Worm (Caenorhabditis elegans): Measurements from ENCODE around the gene F18A1.7.

The F18A1.7 gene

DNA sequence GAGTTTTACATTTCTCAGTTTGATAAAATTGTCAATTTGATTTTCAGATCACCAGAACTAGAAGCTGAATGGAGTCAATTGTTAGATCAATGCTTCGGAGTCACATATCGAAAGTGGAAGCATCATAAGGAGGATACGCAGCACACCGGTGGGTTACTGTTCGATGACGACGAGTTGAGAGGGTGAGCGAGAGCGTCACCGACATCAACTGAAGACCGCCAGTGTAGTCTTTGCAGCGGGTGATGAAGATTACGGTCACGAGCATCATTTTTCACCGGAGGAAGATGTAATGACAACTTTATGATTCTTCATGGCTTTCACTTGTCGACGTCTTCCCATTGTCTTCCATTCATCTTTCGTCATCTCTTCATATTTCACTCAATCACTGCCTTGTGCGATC lies 18.3 kb upstream of the F18A1.7 start, which contains the start of gene lin-26:
Gene lin-26 (plus strand): TSS at position 301 of the 400 bp plus-strand sequence.
- no peak for TF ChIP-seq ceh-36 (tag; optimal IDR thresholded peaks at IDR 0.05)
- TF ChIP-seq ceh-13 (GFP tag; optimal IDR thresholded peaks at IDR 0.05), result no peak
- no peak for TF ChIP-seq tra-4 (tag; optimal IDR thresholded peaks at IDR 0.05)
- TF ChIP-seq F13C5.2 (tag; optimal IDR thresholded peaks at IDR 0.05), result no peak
- TF ChIP-seq flt-1 (GFP tag; IDR thresholded peaks at IDR 0.05), result no peak
- no peak for TF ChIP-seq ets-7 (tag; optimal IDR thresholded peaks at IDR 0.05)
- no peak for TF ChIP-seq scrt-1 (GFP tag; IDR thresholded peaks at IDR 0.05)
- TF ChIP-seq pes-1 (GFP tag; IDR thresholded peaks at IDR 0.05), result no peak
- TF ChIP-seq tbx-37 (GFP tag; conservative IDR thresholded peaks at IDR 0.05), result no peak
- no peak for TF ChIP-seq hmg-4 (GFP tag; optimal IDR thresholded peaks at IDR 0.05)
- no peak for TF ChIP-seq hmbx-1 (tag; optimal IDR thresholded peaks at IDR 0.05)
- TF ChIP-seq hnd-1 (tag; optimal IDR thresholded peaks at IDR 0.05), result no peak
- TF ChIP-seq aly-1 (tag; optimal IDR thresholded peaks at IDR 0.05), result no peak

DNA sequence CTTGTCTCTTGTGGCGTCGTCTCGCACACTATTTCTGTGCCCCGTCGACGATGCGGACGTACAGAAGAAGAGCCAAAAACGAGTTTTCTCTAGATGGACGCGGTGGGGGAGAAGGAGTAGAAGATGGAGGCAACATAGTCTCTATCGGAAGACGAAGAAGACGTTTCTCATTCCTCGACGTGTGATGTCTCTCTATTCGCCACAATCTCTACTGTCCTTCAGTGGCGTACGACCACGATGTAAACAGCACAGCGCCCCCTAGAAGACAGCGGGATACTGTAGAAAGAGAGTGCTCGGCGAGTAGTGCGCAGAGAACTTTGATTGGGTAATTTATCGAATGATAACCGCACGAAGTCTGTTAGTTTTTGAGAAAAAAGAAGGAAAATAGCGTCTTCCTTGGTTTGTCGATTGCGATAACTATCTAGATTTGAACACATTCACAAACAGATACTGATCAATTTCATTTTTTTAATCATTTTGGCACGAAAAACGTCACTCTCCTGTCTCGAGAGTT lies 16.0 kb upstream of the F18A1.7 start:
- no peak for TF ChIP-seq sea-1 (GFP tag; conservative IDR thresholded peaks at IDR 0.05)
- TF ChIP-seq flt-1 (GFP tag; IDR thresholded peaks at IDR 0.05), result no peak
- no peak for TF ChIP-seq ceh-36 (tag; optimal IDR thresholded peaks at IDR 0.05)
- no peak for TF ChIP-seq aly-1 (tag; optimal IDR thresholded peaks at IDR 0.05)
- no peak for TF ChIP-seq tbx-37 (GFP tag; conservative IDR thresholded peaks at IDR 0.05)
- TF ChIP-seq scrt-1 (GFP tag; IDR thresholded peaks at IDR 0.05), result no peak
- TF ChIP-seq tra-4 (tag; optimal IDR thresholded peaks at IDR 0.05), result no peak

DNA sequence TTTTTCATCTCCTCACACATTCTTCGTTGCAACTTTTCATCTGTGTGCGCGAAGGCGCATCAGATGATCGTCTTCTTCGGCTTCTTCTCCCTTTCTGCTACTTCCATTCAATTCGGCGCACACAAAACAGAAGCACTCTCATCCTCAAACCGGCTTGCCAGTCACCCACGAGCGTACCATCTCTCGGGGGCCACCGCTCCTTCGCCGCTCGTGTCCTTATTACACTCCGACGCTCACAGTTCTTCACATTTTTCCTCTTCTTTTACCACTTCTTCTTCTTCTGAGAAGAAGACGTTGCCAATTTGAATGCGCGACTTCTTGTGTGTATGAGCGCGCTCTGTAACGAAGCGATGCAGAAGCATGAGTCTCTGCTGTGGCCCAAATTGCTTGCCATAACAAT lies 15.0 kb upstream of the F18A1.7 start:
- TF ChIP-seq ceh-13 (GFP tag; optimal IDR thresholded peaks at IDR 0.05) (no peak), F13C5.2 (tag; optimal IDR thresholded peaks at IDR 0.05) (no peak), flt-1 (GFP tag; IDR thresholded peaks at IDR 0.05) (no peak), pes-1 (GFP tag; IDR thresholded peaks at IDR 0.05) (no peak), ama-1 (optimal IDR thresholded peaks at IDR 0.05) (no peak), sea-1 (GFP tag; conservative IDR thresholded peaks at IDR 0.05) (no peak), tra-4 (tag; optimal IDR thresholded peaks at IDR 0.05) (no peak), B0310.2 (tag; optimal IDR thresholded peaks at IDR 0.05) (no peak), hmg-4 (GFP tag; optimal IDR thresholded peaks at IDR 0.05) (peak; percentile 23)

DNA sequence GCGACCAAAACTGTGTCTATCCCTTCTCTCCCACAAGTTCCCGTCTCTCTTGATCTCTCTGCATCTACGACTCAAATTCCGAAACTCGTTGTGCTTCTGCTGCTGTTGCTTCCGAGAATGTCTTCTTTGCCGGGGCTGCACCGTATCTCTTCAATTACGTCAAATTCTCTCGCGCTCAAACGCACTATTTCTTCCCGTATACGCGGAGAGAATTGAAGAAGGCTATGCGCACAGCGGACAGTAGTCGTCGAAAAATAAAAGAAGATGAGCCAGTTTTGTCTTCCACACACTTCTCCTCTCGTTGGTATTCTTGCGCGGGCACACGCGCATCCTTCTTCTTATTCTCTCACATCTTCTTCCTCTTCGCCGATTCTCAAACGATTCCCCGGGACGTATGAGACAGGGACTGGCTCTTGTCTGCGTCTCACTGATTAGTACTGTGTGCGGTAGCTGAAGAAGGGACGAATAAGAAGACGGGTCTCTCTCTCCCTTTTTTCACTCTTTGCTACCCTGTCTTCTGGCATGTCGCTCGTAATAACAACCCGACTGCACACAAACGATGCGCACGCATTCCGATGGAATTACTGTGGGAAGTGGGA lies 12.9 kb upstream of the F18A1.7 start:
- TF ChIP-seq aly-1 (tag; optimal IDR thresholded peaks at IDR 0.05), result peak; percentile 40
- TF ChIP-seq tbx-37 (GFP tag; conservative IDR thresholded peaks at IDR 0.05), result no peak
- no peak for TF ChIP-seq flt-1 (GFP tag; IDR thresholded peaks at IDR 0.05)
- TF ChIP-seq tbx-11 (GFP tag; IDR thresholded peaks at IDR 0.05), result 0 out of 2 replicates have a peak, but pooled peaks have one; percentile 37
- no peak for TF ChIP-seq ets-7 (tag; optimal IDR thresholded peaks at IDR 0.05)
- peak; percentile 45 for TF ChIP-seq hmg-4 (GFP tag; optimal IDR thresholded peaks at IDR 0.05)
- no peak for TF ChIP-seq sea-1 (GFP tag; conservative IDR thresholded peaks at IDR 0.05)
- TF ChIP-seq tra-4 (tag; optimal IDR thresholded peaks at IDR 0.05), result no peak
- TF ChIP-seq F13C5.2 (tag; optimal IDR thresholded peaks at IDR 0.05), result peak; percentile 2
- no peak for TF ChIP-seq hmbx-1 (tag; optimal IDR thresholded peaks at IDR 0.05)

DNA sequence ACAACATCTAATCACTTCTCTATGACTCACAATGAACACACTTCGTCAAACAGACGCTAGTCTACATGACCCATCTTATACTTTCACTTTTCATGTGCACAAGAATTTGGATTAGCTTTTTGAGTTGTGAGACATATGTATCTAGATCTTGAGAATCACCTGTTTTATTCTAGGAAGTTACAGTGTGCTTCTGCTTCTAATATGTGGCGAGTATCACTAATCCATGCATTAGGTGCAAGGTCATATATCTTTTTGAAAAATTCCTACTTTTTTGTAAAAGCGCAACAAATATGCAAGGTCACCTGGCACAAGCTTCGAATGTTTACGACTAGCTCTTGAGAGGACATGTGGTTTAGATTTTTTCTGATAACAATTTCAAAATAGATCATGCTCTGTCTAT lies 12.2 kb upstream of the F18A1.7 start:
- TF ChIP-seq hnd-1 (tag; optimal IDR thresholded peaks at IDR 0.05) (no peak), sea-1 (GFP tag; conservative IDR thresholded peaks at IDR 0.05) (no peak), ets-7 (tag; optimal IDR thresholded peaks at IDR 0.05) (no peak), hmbx-1 (tag; optimal IDR thresholded peaks at IDR 0.05) (no peak), ceh-13 (GFP tag; optimal IDR thresholded peaks at IDR 0.05) (no peak), flt-1 (GFP tag; IDR thresholded peaks at IDR 0.05) (no peak), tbx-11 (GFP tag; IDR thresholded peaks at IDR 0.05) (no peak), B0310.2 (tag; optimal IDR thresholded peaks at IDR 0.05) (no peak), scrt-1 (GFP tag; IDR thresholded peaks at IDR 0.05) (no peak), tbx-37 (GFP tag; conservative IDR thresholded peaks at IDR 0.05) (no peak), F13C5.2 (tag; optimal IDR thresholded peaks at IDR 0.05) (no peak), pes-1 (GFP tag; IDR thresholded peaks at IDR 0.05) (no peak), ama-1 (optimal IDR thresholded peaks at IDR 0.05) (no peak), hmg-4 (GFP tag; optimal IDR thresholded peaks at IDR 0.05) (no peak), tra-4 (tag; optimal IDR thresholded peaks at IDR 0.05) (no peak), ceh-36 (tag; optimal IDR thresholded peaks at IDR 0.05) (no peak), aly-1 (tag; optimal IDR thresholded peaks at IDR 0.05) (no peak)

DNA sequence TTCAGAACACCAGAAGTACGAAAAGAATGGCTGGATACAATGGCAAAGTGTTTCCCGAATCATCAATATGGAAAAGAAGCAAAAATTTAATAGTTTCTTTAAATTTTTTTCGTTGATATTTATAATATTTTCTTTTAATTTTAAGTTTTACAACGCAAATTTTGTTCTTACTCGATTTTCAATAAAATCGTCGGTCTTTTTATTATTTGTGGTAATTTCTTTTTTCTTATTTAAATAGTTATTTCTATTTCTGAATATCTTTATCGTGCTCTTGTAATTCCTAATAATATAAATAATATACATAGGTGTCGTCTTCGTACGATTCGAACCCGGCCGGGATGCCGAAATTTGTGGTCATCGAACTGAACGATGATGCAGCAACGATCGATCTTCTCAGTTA lies 8.2 kb upstream of the F18A1.7 start, which contains the start of gene lir-1:
Gene lir-1 (plus strand): TSS at position 301 of the 400 bp plus-strand sequence.
- TF ChIP-seq hnd-1 (tag; optimal IDR thresholded peaks at IDR 0.05), result no peak
- TF ChIP-seq scrt-1 (GFP tag; IDR thresholded peaks at IDR 0.05), result no peak
- TF ChIP-seq tbx-37 (GFP tag; conservative IDR thresholded peaks at IDR 0.05), result no peak
- no peak for TF ChIP-seq ceh-13 (GFP tag; optimal IDR thresholded peaks at IDR 0.05)

DNA sequence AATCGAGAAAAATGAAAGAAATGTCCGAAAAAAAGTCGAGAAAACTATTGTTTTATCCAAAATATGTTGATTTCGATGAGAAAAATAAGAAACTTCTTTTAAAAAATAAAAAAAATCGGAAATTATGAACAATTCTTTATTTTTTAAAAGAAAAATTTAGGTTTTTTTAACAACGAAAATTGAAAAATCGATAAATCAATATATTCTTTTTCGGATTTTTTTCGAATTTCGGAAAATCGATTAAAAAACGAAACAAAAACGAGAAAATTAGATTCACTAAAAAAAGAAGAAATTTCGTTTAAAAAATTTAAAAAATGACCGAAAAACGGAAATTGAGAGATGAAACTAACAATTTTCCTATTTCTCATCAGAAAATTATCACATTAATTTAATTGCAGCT lies 6.5 kb upstream of the F18A1.7 start:
- no peak for TF ChIP-seq ceh-36 (tag; optimal IDR thresholded peaks at IDR 0.05)
- no peak for TF ChIP-seq pes-1 (GFP tag; IDR thresholded peaks at IDR 0.05)
- no peak for TF ChIP-seq F13C5.2 (tag; optimal IDR thresholded peaks at IDR 0.05)
- TF ChIP-seq scrt-1 (GFP tag; IDR thresholded peaks at IDR 0.05), result no peak
- TF ChIP-seq tra-4 (tag; optimal IDR thresholded peaks at IDR 0.05), result no peak
- TF ChIP-seq tbx-11 (GFP tag; IDR thresholded peaks at IDR 0.05), result no peak
- TF ChIP-seq ets-7 (tag; optimal IDR thresholded peaks at IDR 0.05), result no peak
- TF ChIP-seq hmbx-1 (tag; optimal IDR thresholded peaks at IDR 0.05), result no peak
- no peak for TF ChIP-seq flt-1 (GFP tag; IDR thresholded peaks at IDR 0.05)

DNA sequence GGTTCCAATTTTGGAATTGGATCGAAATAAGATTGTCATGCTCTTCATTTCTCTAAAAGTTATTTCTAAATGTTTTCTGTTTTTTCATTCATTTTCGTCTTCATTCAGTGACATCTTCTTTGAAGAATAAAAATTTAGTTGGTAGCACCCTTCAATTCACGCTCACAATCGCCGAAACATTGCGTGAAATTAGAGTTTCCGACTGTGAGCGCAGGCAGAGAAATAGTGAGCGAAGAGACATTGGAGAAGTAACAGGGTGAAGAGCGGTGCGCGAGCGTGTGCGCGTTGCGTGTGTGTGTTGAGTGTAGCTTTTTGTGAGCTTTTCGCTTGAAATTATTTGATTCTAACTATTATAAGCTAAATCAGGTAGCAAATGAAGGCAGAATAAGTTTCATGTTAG lies 5.9 kb upstream of the F18A1.7 start:
- TF ChIP-seq F13C5.2 (tag; optimal IDR thresholded peaks at IDR 0.05), result peak; percentile 34
- TF ChIP-seq pes-1 (GFP tag; IDR thresholded peaks at IDR 0.05), result no peak
- TF ChIP-seq hmg-4 (GFP tag; optimal IDR thresholded peaks at IDR 0.05), result peak; percentile 9
- TF ChIP-seq B0310.2 (tag; optimal IDR thresholded peaks at IDR 0.05), result no peak
- TF ChIP-seq aly-1 (tag; optimal IDR thresholded peaks at IDR 0.05), result no peak
- TF ChIP-seq tra-4 (tag; optimal IDR thresholded peaks at IDR 0.05), result no peak
- TF ChIP-seq sea-1 (GFP tag; conservative IDR thresholded peaks at IDR 0.05), result no peak
